Fruit fly (Drosophila melanogaster): ENCODE data around the gene CG44437.

DNA sequence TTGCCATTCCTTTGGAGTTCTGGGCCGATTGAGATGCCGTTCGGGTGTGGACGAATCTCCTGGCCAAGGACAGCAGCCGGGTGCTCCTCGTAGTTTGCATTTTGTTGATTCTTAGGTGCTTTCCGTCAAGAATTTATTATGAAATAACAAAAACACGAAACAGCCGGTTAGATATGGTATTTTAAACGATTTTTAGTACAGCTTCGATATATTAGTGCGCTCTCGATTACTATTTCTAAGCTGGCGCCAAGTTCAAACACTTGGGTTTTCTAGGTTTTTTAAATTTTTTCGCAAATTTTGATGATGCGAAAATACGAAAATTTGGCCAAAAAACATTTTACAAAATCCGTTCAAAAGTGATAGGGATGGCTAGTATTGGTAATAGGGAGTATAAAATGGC lies 7.8 kb downstream of the CG44437 start, which contains the start of gene Coq5:
- no peak for TF ChIP-seq Smox (GFP tag; optimal IDR thresholded peaks at IDR 0.05)
- no peak for TF ChIP-seq salr (GFP tag; optimal IDR thresholded peaks at IDR 0.05)
- no peak for TF ChIP-seq CG4318 (GFP tag; optimal IDR thresholded peaks at IDR 0.05)
- TF ChIP-seq CG6808 (GFP tag; optimal IDR thresholded peaks at IDR 0.05), result no peak
- TF ChIP-seq fd59A (GFP tag; optimal IDR thresholded peaks at IDR 0.05), result no peak
- no peak for TF ChIP-seq CG32006 (GFP tag; optimal IDR thresholded peaks at IDR 0.05)

Measured in whole organism, prepupa.